Fruit fly (Drosophila melanogaster): ENCODE measurements around the gene mtDNA-helicase.

Gene mtDNA-helicase

dm6 chr2L:9911783-9912182 lies 18.5 kb upstream of the mtDNA-helicase start (continued):
- TF ChIP-seq CG3163 (GFP tag; optimal IDR thresholded peaks at IDR 0.05) (no peak), stwl (tag; optimal IDR thresholded peaks at IDR 0.05) (no peak), CG3281 (GFP tag; optimal IDR thresholded peaks at IDR 0.05) (no peak), gro (GFP tag; optimal IDR thresholded peaks at IDR 0.05) (no peak), salm (tag; optimal IDR thresholded peaks at IDR 0.05) (no peak), lola (GFP tag; optimal IDR thresholded peaks at IDR 0.05) (no peak), gcm2 (GFP tag; optimal IDR thresholded peaks at IDR 0.05) (no peak), unc-4 (GFP tag; IDR thresholded peaks at IDR 0.05; ENCODE audit: partially characterized antibody) (no peak), CG14441 (GFP tag; IDR thresholded peaks at IDR 0.05) (0 out of 2 replicates have a peak, but pooled peaks have one; percentile 4), ATbp (GFP tag; optimal IDR thresholded peaks at IDR 0.05) (no peak), CG10959 (GFP tag; IDR thresholded peaks at IDR 0.05) (no peak), CG11398 (GFP tag; optimal IDR thresholded peaks at IDR 0.05) (no peak), Poxn (GFP tag; IDR thresholded peaks at IDR 0.05) (no peak), CG5180 (GFP tag; optimal IDR thresholded peaks at IDR 0.05) (no peak), Xbp1 (GFP tag; optimal IDR thresholded peaks at IDR 0.05) (peak; percentile 39), row (GFP tag; IDR thresholded peaks at IDR 0.05) (peak; percentile 81), CG12104 (GFP tag; optimal IDR thresholded peaks at IDR 0.05) (no peak), lmd (GFP tag; IDR thresholded peaks at IDR 0.05) (peak; percentile 40; the same call in 1 of the 2 replicates), sob (GFP tag; IDR thresholded peaks at IDR 0.05) (peak; percentile 23; the same call in 1 of the 2 replicates), NfI (GFP tag; optimal IDR thresholded peaks at IDR 0.05) (peak; percentile 24), CG8388 (GFP tag; optimal IDR thresholded peaks at IDR 0.05) (peak; percentile 41), odd (GFP tag; optimal IDR thresholded peaks at IDR 0.05) (no peak), CG4360 (GFP tag; IDR thresholded peaks at IDR 0.05) (no peak), Vsx1 (GFP tag; optimal IDR thresholded peaks at IDR 0.05) (no peak), fd64A (GFP tag; optimal IDR thresholded peaks at IDR 0.05) (no peak), CG8478 (optimal IDR thresholded peaks at IDR 0.05) (no peak), CG4820 (GFP tag; optimal IDR thresholded peaks at IDR 0.05) (no peak), CG9437 (GFP tag; optimal IDR thresholded peaks at IDR 0.05) (no peak), CG15011 (GFP tag; optimal IDR thresholded peaks at IDR 0.05) (no peak), CG6175 (GFP tag; IDR thresholded peaks at IDR 0.05) (no peak), B-H1 (GFP tag; IDR thresholded peaks at IDR 0.05) (no peak), CG11247 (GFP tag; IDR thresholded peaks at IDR 0.05) (no peak), Bteb2 (GFP tag; optimal IDR thresholded peaks at IDR 0.05) (no peak), pum (GFP tag; optimal IDR thresholded peaks at IDR 0.05) (no peak), bsh (GFP tag; optimal IDR thresholded peaks at IDR 0.05) (no peak), Camta (GFP tag; optimal IDR thresholded peaks at IDR 0.05) (peak; percentile 46), danr (GFP tag; IDR thresholded peaks at IDR 0.05) (peak; percentile 40; the same call in 1 of the 2 replicates), jumu (GFP tag; optimal IDR thresholded peaks at IDR 0.05) (peak; percentile 19), abd-A (tag; optimal IDR thresholded peaks at IDR 0.05) (no peak), ind (GFP tag; optimal IDR thresholded peaks at IDR 0.05) (no peak), CG15696 (tag; optimal IDR thresholded peaks at IDR 0.05) (no peak), CG31441 (GFP tag; IDR thresholded peaks at IDR 0.05) (no peak), CG18764 (GFP tag; optimal IDR thresholded peaks at IDR 0.05) (no peak), CG13123 (GFP tag; optimal IDR thresholded peaks at IDR 0.05) (no peak), sc (optimal IDR thresholded peaks at IDR 0.05) (no peak), sc (GFP tag; optimal IDR thresholded peaks at IDR 0.05) (no peak), prd (optimal IDR thresholded peaks at IDR 0.05) (no peak), prd (GFP tag; IDR thresholded peaks at IDR 0.05) (0 out of 3 replicates have a peak, but pooled peaks have one; percentile 13), CG14860 (GFP tag; IDR thresholded peaks at IDR 0.05; ENCODE audit: partially characterized antibody) (no peak), CrebB (tag; optimal IDR thresholded peaks at IDR 0.05) (no peak), CG7745 (tag; optimal IDR thresholded peaks at IDR 0.05) (no peak), nom (GFP tag; optimal IDR thresholded peaks at IDR 0.05) (no peak)

Measured in whole organism, embryonic.